Worm (Caenorhabditis elegans) whole organism, early embryonic: Measurements from ENCODE around the gene C54G10.1.

ENCODE experiments used
- B0310.2 ChIP-seq: sonication (generic microtip); optimal IDR thresholded peaks from 2 replicates; lab custom pipeline; 2016; ENCODE audit warnings: mild to moderate bottlenecking, missing genetic modification characterization, missing compliant biosample characterization
- F13C5.2 ChIP-seq: sonication (generic microtip); optimal IDR thresholded peaks from 2 replicates; lab custom pipeline; 2017; ENCODE audit warnings: mild to moderate bottlenecking, missing genetic modification characterization, inconsistent platforms, missing compliant biosample characterization
- aly-1 ChIP-seq: sonication (generic microtip); optimal IDR thresholded peaks from 2 replicates; lab custom pipeline; 2016; ENCODE audit warnings: missing genetic modification characterization, missing compliant biosample characterization
- ama-1 ChIP-seq: fragments of 150-350 bp; optimal IDR thresholded peaks from 2 replicates; lab custom pipeline; 2014
- ceh-13 ChIP-seq: fragments of 200-800 bp; sonication (Bioruptor generic); optimal IDR thresholded peaks from 2 replicates; lab custom pipeline; 2018; ENCODE audit warnings: mild to moderate bottlenecking, missing genetic modification characterization, missing compliant biosample characterization
- ets-7 ChIP-seq: sonication (generic microtip); optimal IDR thresholded peaks from 2 replicates; lab custom pipeline; 2016; ENCODE audit warnings: missing genotype, missing genetic modification characterization, missing compliant biosample characterization
- flt-1 ChIP-seq: fragments of 200-800 bp; sonication (Bioruptor generic); IDR thresholded peaks from 2 replicates; pipeline ENCODE4 v1.3.6; 2022; ENCODE audit warnings: missing genetic modification characterization, missing compliant biosample characterization
- hmbx-1 ChIP-seq: sonication (generic microtip); optimal IDR thresholded peaks from 2 replicates; lab custom pipeline; 2016; ENCODE audit warnings: mild to moderate bottlenecking, missing genetic modification characterization, missing compliant biosample characterization
- hmg-4 ChIP-seq: fragments of 200-800 bp; sonication (Bioruptor generic); optimal IDR thresholded peaks from 2 replicates; lab custom pipeline; 2018; ENCODE audit warnings: mild to moderate bottlenecking, missing genetic modification characterization, missing compliant biosample characterization
- pes-1 ChIP-seq: fragments of 200-800 bp; sonication (Bioruptor generic); IDR thresholded peaks from 2 replicates; pipeline ENCODE4 v1.3.6; 2022; ENCODE audit warnings: missing genetic modification reagents, missing genetic modification characterization, missing compliant biosample characterization
- tbx-11 ChIP-seq: fragments of 200-800 bp; sonication (Bioruptor generic); IDR thresholded peaks from 2 replicates; pipeline ENCODE4 v1.3.6; 2022; ENCODE audit warnings: missing genetic modification characterization, missing compliant biosample characterization
- tbx-37 ChIP-seq: fragments of 200-800 bp; sonication (Bioruptor generic); conservative IDR thresholded peaks from 2 replicates; pipeline ENCODE4 v1.3.6; 2022; ENCODE audit warnings: missing genetic modification reagents, missing genetic modification characterization, missing compliant biosample characterization
- tra-4 ChIP-seq: sonication (generic microtip); optimal IDR thresholded peaks from 2 replicates; lab custom pipeline; 2017; ENCODE audit warnings: missing genetic modification characterization, missing compliant biosample characterization

ce11 chrV:14689060-14689750 is 48.3 kb downstream of the C54G10.1 start, which contains the start of gene gasr-8:
- TF ChIP-seq tbx-37 (GFP tag; lab: Robert Waterston, UW) (peak; percentile 64), B0310.2 (tag; lab: Kevin White, UChicago) (peak; percentile 43), ama-1 (no peak), flt-1 (GFP tag; lab: Robert Waterston, UW) (peak; percentile 84), aly-1 (peak; percentile 57), hmg-4 (GFP tag; lab: Kevin White, UChicago) (peak; percentile 26), F13C5.2 (no peak), tra-4 (tag; lab: Kevin White, UChicago) (peak; percentile 40), ceh-13 (GFP tag; lab: Kevin White, UChicago) (peak; percentile 58), ets-7 (tag; lab: Kevin White, UChicago) (no peak), pes-1 (GFP tag; lab: Robert Waterston, UW) (peak; percentile 84), tbx-11 (GFP tag; lab: Robert Waterston, UW) (peak; percentile 73; the same call in 1 of the 2 replicates), hmbx-1 (tag; lab: Kevin White, UChicago) (no peak)
